Worm (Caenorhabditis elegans): Measurements from ENCODE around the gene F46B3.9.

DNA sequence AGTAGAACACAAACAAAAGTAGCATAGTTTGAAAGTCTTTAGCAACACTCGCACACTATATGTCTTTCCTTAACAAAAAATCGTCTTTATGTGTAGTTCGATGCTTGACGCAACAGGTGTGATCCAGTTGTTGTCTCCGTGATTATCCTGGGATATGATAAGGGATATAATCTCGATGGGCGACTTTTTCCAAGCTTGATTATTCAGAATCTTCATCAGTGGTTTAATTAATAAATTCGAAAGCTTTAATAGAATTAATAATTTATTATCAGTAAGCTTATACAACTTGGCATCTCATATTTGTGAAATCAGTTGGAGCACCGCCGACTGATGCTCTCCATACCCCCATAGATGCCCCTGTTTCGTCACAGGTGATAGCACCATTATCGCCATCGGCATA, 7.3 kb downstream of the F46B3.9 start, which contains the start of gene F46B3.7:
- no peak for TF ChIP-seq egl-27 (tag; optimal IDR thresholded peaks at IDR 0.05)
- no peak for TF ChIP-seq ztf-4 (tag; optimal IDR thresholded peaks at IDR 0.05)
- no peak for TF ChIP-seq R02D3.7 (tag; optimal IDR thresholded peaks at IDR 0.05)
- no peak for TF ChIP-seq sma-3 (GFP tag; optimal IDR thresholded peaks at IDR 0.05)
- TF ChIP-seq nhr-10 (tag; optimal IDR thresholded peaks at IDR 0.05), result no peak
- no peak for TF ChIP-seq elt-3 (tag; optimal IDR thresholded peaks at IDR 0.05)
- TF ChIP-seq mdl-1 (tag; optimal IDR thresholded peaks at IDR 0.05), result no peak
- no peak for TF ChIP-seq lin-13 (GFP tag; optimal IDR thresholded peaks at IDR 0.05)

Data from whole organism, L2 larva.